Fruit fly (Drosophila melanogaster): ENCODE data around the gene Uch-L5.

Gene Uch-L5

DNA sequence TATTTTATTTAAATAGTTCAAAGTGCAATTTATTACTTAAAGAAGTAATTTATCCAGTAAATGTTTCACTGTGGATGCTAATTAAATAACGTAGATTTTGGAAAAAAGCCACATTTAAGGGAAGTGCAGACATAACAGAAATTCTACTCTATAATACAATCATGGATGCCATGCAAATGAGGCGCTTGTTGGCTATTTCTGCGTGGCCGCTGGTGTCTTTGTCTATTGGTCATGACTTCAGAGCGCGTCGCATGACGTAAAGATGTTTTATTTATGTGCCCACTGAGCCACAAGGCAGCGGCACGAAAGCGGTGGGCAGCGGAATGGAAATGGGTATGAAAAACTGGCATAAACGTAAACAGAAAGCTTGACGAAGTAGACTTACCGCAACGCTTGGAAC is 50.9 kb downstream of the Uch-L5 start (continued):
- TF ChIP-seq ewg (GFP tag; optimal IDR thresholded peaks at IDR 0.05) (no peak), CG31365 (tag; optimal IDR thresholded peaks at IDR 0.05) (no peak), disco-r (GFP tag; optimal IDR thresholded peaks at IDR 0.05) (no peak), CG4617 (GFP tag; optimal IDR thresholded peaks at IDR 0.05; ENCODE audit: borderline replicate concordance) (no peak), CG33557 (GFP tag; optimal IDR thresholded peaks at IDR 0.05) (no peak), CG3995 (GFP tag; optimal IDR thresholded peaks at IDR 0.05) (no peak), CG9797 (GFP tag; optimal IDR thresholded peaks at IDR 0.05) (no peak), CG10209 (GFP tag; optimal IDR thresholded peaks at IDR 0.05) (no peak), cato (GFP tag; optimal IDR thresholded peaks at IDR 0.05; ENCODE audit: borderline replicate concordance) (no peak), Hsf (GFP tag; optimal IDR thresholded peaks at IDR 0.05) (no peak), eyg (GFP tag; optimal IDR thresholded peaks at IDR 0.05) (no peak), H2.0 (GFP tag; IDR thresholded peaks at IDR 0.05) (no peak), Sox102F (GFP tag; optimal IDR thresholded peaks at IDR 0.05) (peak; percentile 32), stwl (tag; optimal IDR thresholded peaks at IDR 0.05) (peak; percentile 37), lab (GFP tag; optimal IDR thresholded peaks at IDR 0.05) (peak; percentile 40), Blimp-1 (GFP tag; optimal IDR thresholded peaks at IDR 0.05) (peak; percentile 9), dimm (GFP tag; IDR thresholded peaks at IDR 0.05) (no peak), gce (GFP tag; IDR thresholded peaks at IDR 0.05) (no peak), Lhr (GFP tag; optimal IDR thresholded peaks at IDR 0.05) (no peak), PHDP (tag; optimal IDR thresholded peaks at IDR 0.05) (peak; percentile 10), CG31224 (GFP tag; IDR thresholded peaks at IDR 0.05) (no peak), Opbp (GFP tag; IDR thresholded peaks at IDR 0.05; ENCODE audit: partially characterized antibody) (no peak), CG5245 (GFP tag; optimal IDR thresholded peaks at IDR 0.05) (no peak), hth (optimal IDR thresholded peaks at IDR 0.05) (no peak), CG17385 (GFP tag; optimal IDR thresholded peaks at IDR 0.05) (peak; percentile 20), Lpt (GFP tag; optimal IDR thresholded peaks at IDR 0.05) (no peak), sim (GFP tag; IDR thresholded peaks at IDR 0.05) (no peak), CG30431 (GFP tag; optimal IDR thresholded peaks at IDR 0.05) (no peak), CG5180 (GFP tag; optimal IDR thresholded peaks at IDR 0.05) (no peak), CG18011 (GFP tag; optimal IDR thresholded peaks at IDR 0.05) (no peak), crc (GFP tag; optimal IDR thresholded peaks at IDR 0.05) (no peak), Bgb (GFP tag; IDR thresholded peaks at IDR 0.05; ENCODE audit: partially characterized antibody) (no peak), dmrt99B (tag; optimal IDR thresholded peaks at IDR 0.05) (peak; percentile 26), Side (GFP tag; optimal IDR thresholded peaks at IDR 0.05) (no peak), CG7839 (tag; optimal IDR thresholded peaks at IDR 0.05) (peak; percentile 31), CG17359 (tag; optimal IDR thresholded peaks at IDR 0.05) (peak; percentile 35), ftz-f1 (GFP tag; optimal IDR thresholded peaks at IDR 0.05) (no peak), CG9437 (GFP tag; optimal IDR thresholded peaks at IDR 0.05) (peak; percentile 81), wor (GFP tag; IDR thresholded peaks at IDR 0.05) (no peak), CG11247 (GFP tag; IDR thresholded peaks at IDR 0.05) (no peak), chm (GFP tag; IDR thresholded peaks at IDR 0.05) (peak; percentile 21; the same call in 1 of the 2 replicates), Drgx (GFP tag; IDR thresholded peaks at IDR 0.05) (peak; percentile 25; the same call in 1 of the 2 replicates), unpg (GFP tag; optimal IDR thresholded peaks at IDR 0.05) (peak; percentile 18), sima (GFP tag; optimal IDR thresholded peaks at IDR 0.05) (no peak), ase (GFP tag; IDR thresholded peaks at IDR 0.05) (no peak), grn (GFP tag; optimal IDR thresholded peaks at IDR 0.05) (no peak), kah (GFP tag; optimal IDR thresholded peaks at IDR 0.05) (no peak), CG11696 (GFP tag; IDR thresholded peaks at IDR 0.05) (peak; percentile 82), CG17802 (tag; optimal IDR thresholded peaks at IDR 0.05) (no peak), pan (optimal IDR thresholded peaks at IDR 0.05) (no peak), pan (GFP tag; optimal IDR thresholded peaks at IDR 0.05 in 1 of 2, IDR thresholded peaks at IDR 0.05 in 1 of 2) (peak in 1 of 2 experiments; percentile 24)
